Fruit fly (Drosophila melanogaster): ENCODE measurements around the gene AdipoR.

Gene AdipoR

dm6 chr3R:22536504-22537423, 10.9 kb downstream of the AdipoR start (continued):
- TF ChIP-seq CG11695 (GFP tag; IDR thresholded peaks at IDR 0.05) (0 out of 3 replicates have a peak, but pooled peaks have one; percentile 45), Hey (tag; optimal IDR thresholded peaks at IDR 0.05) (no peak), CG31365 (tag; optimal IDR thresholded peaks at IDR 0.05) (no peak), pros (GFP tag; optimal IDR thresholded peaks at IDR 0.05) (peak; percentile 97), Camta (GFP tag; optimal IDR thresholded peaks at IDR 0.05) (no peak), lab (GFP tag; optimal IDR thresholded peaks at IDR 0.05) (peak; percentile 37), emc (GFP tag; optimal IDR thresholded peaks at IDR 0.05) (no peak), mam (GFP tag; optimal IDR thresholded peaks at IDR 0.05) (no peak)

- TF ChIP-seq sna (GFP tag; IDR thresholded peaks at IDR 0.05; ENCODE audit: partially characterized antibody) (no peak), cwo (GFP tag; optimal IDR thresholded peaks at IDR 0.05) (peak; percentile 71), h (optimal IDR thresholded peaks at IDR 0.05) (no peak), CG7987 (GFP tag; optimal IDR thresholded peaks at IDR 0.05) (no peak), Adf1 (GFP tag; IDR thresholded peaks at IDR 0.05) (no peak), CG18011 (GFP tag; optimal IDR thresholded peaks at IDR 0.05) (peak; percentile 68), prd (optimal IDR thresholded peaks at IDR 0.05) (no peak), prd (GFP tag; IDR thresholded peaks at IDR 0.05) (no peak), CG10321 (GFP tag; IDR thresholded peaks at IDR 0.05) (no peak)
Observed at dm6 chr3R:22535945-22536344, 11.7 kb downstream of the AdipoR start.

- TF ChIP-seq rib (GFP tag; IDR thresholded peaks at IDR 0.05) (no peak), tll (GFP tag; optimal IDR thresholded peaks at IDR 0.05) (no peak), ATbp (GFP tag; optimal IDR thresholded peaks at IDR 0.05) (no peak), CG4820 (GFP tag; optimal IDR thresholded peaks at IDR 0.05) (no peak)
Observed at dm6 chr3R:22533973-22534931, 13.4 kb downstream of the AdipoR start.

dm6 chr3R:22531801-22532200, 15.8 kb downstream of the AdipoR start, which contains the start of gene CG33093:
CG33093 (minus strand) TSS chr3R:22531922.
- TF ChIP-seq grn (GFP tag; optimal IDR thresholded peaks at IDR 0.05), result peak; percentile 74
- peak in 1 of 2 experiments; percentile 2 for TF ChIP-seq bsh (GFP tag; optimal IDR thresholded peaks at IDR 0.05)
- peak in 1 of 2 experiments; percentile 65 for TF ChIP-seq Hr78 (GFP tag; optimal IDR thresholded peaks at IDR 0.05)
- no peak for TF ChIP-seq eve (GFP tag; optimal IDR thresholded peaks at IDR 0.05)
- no peak for TF ChIP-seq emc (GFP tag; optimal IDR thresholded peaks at IDR 0.05)
- TF ChIP-seq sisA (GFP tag; IDR thresholded peaks at IDR 0.05), result no peak
- peak; percentile 7 for TF ChIP-seq CG13424 (tag; optimal IDR thresholded peaks at IDR 0.05)
- TF ChIP-seq CG2129 (GFP tag; IDR thresholded peaks at IDR 0.05; ENCODE audit: partially characterized antibody), result no peak
- TF ChIP-seq CG2202 (tag; optimal IDR thresholded peaks at IDR 0.05), result no peak
- peak; percentile 14 for TF ChIP-seq Nf-YB (GFP tag; optimal IDR thresholded peaks at IDR 0.05)
- no peak for TF ChIP-seq nmo (GFP tag; optimal IDR thresholded peaks at IDR 0.05)
- TF ChIP-seq CTCF (GFP tag; optimal IDR thresholded peaks at IDR 0.05), result peak; percentile 9
- TF ChIP-seq CG34422 (GFP tag; IDR thresholded peaks at IDR 0.05), result no peak
- peak; percentile 33; the same call in 1 of the 2 replicates for TF ChIP-seq amos (GFP tag; IDR thresholded peaks at IDR 0.05; ENCODE audit: partially characterized antibody)
- no peak for TF ChIP-seq CG6683 (GFP tag; optimal IDR thresholded peaks at IDR 0.05)
- TF ChIP-seq gem (tag; optimal IDR thresholded peaks at IDR 0.05), result no peak
- TF ChIP-seq HmgZ (tag; optimal IDR thresholded peaks at IDR 0.05), result peak; percentile 3
